Fruit fly (Drosophila melanogaster): ENCODE results near the gene CG16711.

DNA sequence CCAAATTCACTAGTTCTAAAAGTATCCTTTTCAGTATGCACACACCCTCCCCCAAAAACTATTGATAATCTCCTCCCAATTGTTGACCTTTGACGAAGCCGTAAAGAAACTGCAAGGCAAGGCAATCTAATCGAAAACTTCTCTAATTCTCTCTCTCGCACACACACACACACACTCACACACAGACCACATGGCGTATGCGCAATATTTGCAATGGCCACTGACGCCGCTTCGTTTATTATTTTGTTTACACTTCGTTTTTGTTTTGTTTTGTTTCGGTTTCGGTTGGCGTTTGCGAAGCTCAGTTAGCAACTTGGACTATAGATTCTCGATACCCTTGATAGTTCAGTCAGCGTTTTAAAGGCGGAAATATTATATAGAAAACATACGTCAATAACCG lies 14.3 kb upstream of the CG16711 start:
- TF ChIP-seq CG8478 (optimal IDR thresholded peaks at IDR 0.05), result no peak
- no peak for TF ChIP-seq usp (GFP tag; optimal IDR thresholded peaks at IDR 0.05)
- no peak for TF ChIP-seq pan (optimal IDR thresholded peaks at IDR 0.05)
- no peak for TF ChIP-seq psq (optimal IDR thresholded peaks at IDR 0.05)
- no peak for TF ChIP-seq Dll (optimal IDR thresholded peaks at IDR 0.05)

Measured in whole organism.